Fruit fly (Drosophila melanogaster) whole organism, prepupa: ENCODE measurements around the gene Usp16-45.
A peak's percentile ranks its signal among the peaks of the same experiment; 100 is the strongest.

Source experiments
- CG10631 ChIP-seq: fragments of 200-800 bp; sonication (Bioruptor generic); optimal IDR thresholded peaks from 2 replicates; lab custom pipeline; 2016; ENCODE audit warnings: missing biosample characterization, missing genetic modification characterization
- CG10669 ChIP-seq: fragments of 200-800 bp; sonication (Bioruptor generic); optimal IDR thresholded peaks from 3 replicates; lab custom pipeline; 2018; ENCODE audit warnings: missing biosample characterization, mild to moderate bottlenecking, missing genetic modification characterization, moderate library complexity
- CG15336 ChIP-seq: fragments of 200-800 bp; sonication (Bioruptor generic); IDR thresholded peaks from 2 replicates; pipeline ENCODE4 v1.3.6; 2022; ENCODE audit warnings: missing biosample characterization, missing genetic modification characterization
- CG1621 ChIP-seq: fragments of 200-800 bp; sonication (Bioruptor generic); optimal IDR thresholded peaks from 3 replicates; lab custom pipeline; 2018; ENCODE audit warnings: missing biosample characterization, mild to moderate bottlenecking, missing genetic modification characterization
- CG16779 ChIP-seq: fragments of 200-800 bp; sonication (Bioruptor generic); optimal IDR thresholded peaks from 3 replicates; lab custom pipeline; 2017; ENCODE audit warnings: missing biosample characterization, mild to moderate bottlenecking, missing genetic modification characterization
- CG32006 ChIP-seq: fragments of 200-800 bp; sonication (Bioruptor generic); optimal IDR thresholded peaks from 3 replicates; lab custom pipeline; 2017; ENCODE audit warnings: missing biosample characterization, mild to moderate bottlenecking, missing genetic modification characterization
- CG34406 ChIP-seq: fragments of 200-800 bp; sonication (Bioruptor generic); optimal IDR thresholded peaks from 3 replicates; lab custom pipeline; 2016; ENCODE audit warnings: missing biosample characterization, missing genetic modification characterization
- CG3919 ChIP-seq: fragments of 200-800 bp; sonication (Bioruptor generic); optimal IDR thresholded peaks from 3 replicates; lab custom pipeline; 2016; ENCODE audit warnings: missing biosample characterization, missing genetic modification characterization
- CG4318 ChIP-seq: fragments of 200-800 bp; sonication (Bioruptor generic); optimal IDR thresholded peaks from 3 replicates; lab custom pipeline; 2017; ENCODE audit warnings: missing biosample characterization, mild to moderate bottlenecking, missing genetic modification characterization
- CG6163 ChIP-seq: fragments of 200-800 bp; sonication (Bioruptor generic); IDR thresholded peaks from 3 replicates; pipeline ENCODE4 v1.3.6; 2022; ENCODE audit warnings: missing biosample characterization, missing genetic modification characterization
- CG6276 ChIP-seq: fragments of 200-800 bp; sonication (Bioruptor generic); optimal IDR thresholded peaks from 2 replicates; lab custom pipeline; 2017; ENCODE audit warnings: missing biosample characterization, mild to moderate bottlenecking, missing genetic modification characterization
- CG6792 ChIP-seq: fragments of 200-800 bp; sonication (Bioruptor generic); optimal IDR thresholded peaks from 3 replicates; lab custom pipeline; 2016; ENCODE audit warnings: missing biosample characterization, missing genetic modification characterization
- CG6854 ChIP-seq: fragments of 200-800 bp; sonication (Bioruptor generic); optimal IDR thresholded peaks from 2 replicates; lab custom pipeline; 2017; ENCODE audit warnings: missing biosample characterization, mild to moderate bottlenecking, missing genetic modification characterization
- CG8119 ChIP-seq: fragments of 200-800 bp; sonication (Bioruptor generic); IDR thresholded peaks from 3 replicates; pipeline ENCODE4 v1.3.6; 2022; ENCODE audit warnings: missing biosample characterization, missing genetic modification characterization
- CG8319 ChIP-seq: fragments of 200-800 bp; sonication (Bioruptor generic); optimal IDR thresholded peaks from 3 replicates; lab custom pipeline; 2016; ENCODE audit warnings: missing biosample characterization, missing genetic modification characterization
- CG9139 ChIP-seq: fragments of 200-800 bp; sonication (Bioruptor generic); optimal IDR thresholded peaks from 3 replicates; lab custom pipeline; 2017; ENCODE audit warnings: missing biosample characterization, mild to moderate bottlenecking, missing genetic modification characterization
- Eip78C ChIP-seq: fragments of 200-800 bp; sonication (Bioruptor generic); peaks from one replicate; lab custom pipeline; 2016; ENCODE audit warnings: missing biosample characterization, missing genetic modification characterization
- Eip93F ChIP-seq: fragments of 200-800 bp; sonication (Bioruptor generic); optimal IDR thresholded peaks from 2 replicates; lab custom pipeline; 2016; ENCODE audit warnings: missing biosample characterization, mild to moderate bottlenecking, missing genetic modification characterization
- Hr38 ChIP-seq: sonication (Bioruptor generic); optimal IDR thresholded peaks from 2 replicates; lab custom pipeline; 2016; ENCODE audit warnings: missing biosample characterization, missing genetic modification characterization
- Hr4 ChIP-seq: fragments of 200-800 bp; sonication (Bioruptor generic); optimal IDR thresholded peaks from 3 replicates; lab custom pipeline; 2016; ENCODE audit warnings: missing biosample characterization, missing genetic modification characterization
- OdsH ChIP-seq: fragments of 200-800 bp; sonication (Bioruptor generic); optimal IDR thresholded peaks from 3 replicates; lab custom pipeline; 2016; ENCODE audit warnings: missing biosample characterization, missing genetic modification characterization
- Smox ChIP-seq: fragments of 200-800 bp; sonication (Bioruptor generic); optimal IDR thresholded peaks from 3 replicates; lab custom pipeline; 2016; ENCODE audit warnings: missing biosample characterization, missing genetic modification characterization
- Sox102F ChIP-seq: fragments of 200-800 bp; sonication (Bioruptor generic); optimal IDR thresholded peaks from 2 replicates; lab custom pipeline; 2016; ENCODE audit warnings: missing biosample characterization, mild to moderate bottlenecking, missing genetic modification characterization
- Sox15 ChIP-seq: fragments of 200-800 bp; sonication (Bioruptor generic); optimal IDR thresholded peaks from 3 replicates; lab custom pipeline; 2016; ENCODE audit warnings: missing biosample characterization, missing genetic modification characterization
- achi ChIP-seq: fragments of 200-800 bp; sonication (Bioruptor generic); optimal IDR thresholded peaks from 3 replicates; lab custom pipeline; 2016; ENCODE audit warnings: missing biosample characterization, missing genetic modification characterization
- cyc ChIP-seq: fragments of 200-800 bp; sonication (Bioruptor generic); optimal IDR thresholded peaks from 3 replicates; lab custom pipeline; 2016; ENCODE audit warnings: missing biosample characterization, missing genetic modification characterization
- dac ChIP-seq: fragments of 200-800 bp; sonication (Bioruptor generic); optimal IDR thresholded peaks from 2 replicates; lab custom pipeline; 2017; ENCODE audit warnings: missing biosample characterization, mild to moderate bottlenecking, missing genetic modification characterization
- dsx ChIP-seq: fragments of 200-800 bp; optimal IDR thresholded peaks from 3 replicates; lab custom pipeline; 2019; ENCODE audit warnings: missing biosample characterization, mild to moderate bottlenecking, missing genetic modification characterization, moderate library complexity; ENCODE audit not compliant: poor library complexity, severe bottlenecking
- eg ChIP-seq: fragments of 200-800 bp; sonication (Bioruptor generic); IDR thresholded peaks from 3 replicates; pipeline ENCODE4 v1.3.6; 2022; ENCODE audit warnings: missing biosample characterization, missing genetic modification characterization
- fd59A ChIP-seq: fragments of 200-800 bp; sonication (Bioruptor generic); optimal IDR thresholded peaks from 2 replicates; lab custom pipeline; 2017; ENCODE audit warnings: missing biosample characterization, mild to moderate bottlenecking, missing genetic modification characterization, missing genetic modification reagents
- fkh ChIP-seq: fragments of 200-800 bp; sonication (Bioruptor generic); optimal IDR thresholded peaks from 3 replicates; lab custom pipeline; 2017; ENCODE audit warnings: missing biosample characterization, mild to moderate bottlenecking, missing genetic modification characterization, moderate library complexity
- lz ChIP-seq: fragments of 200-800 bp; sonication (Bioruptor generic); optimal IDR thresholded peaks from 3 replicates; lab custom pipeline; 2016; ENCODE audit warnings: missing biosample characterization, missing genetic modification characterization
- net ChIP-seq: fragments of 200-800 bp; sonication (Bioruptor generic); optimal IDR thresholded peaks from 3 replicates; lab custom pipeline; 2016; ENCODE audit warnings: missing biosample characterization, missing genetic modification characterization
- pdm3 ChIP-seq: fragments of 200-800 bp; sonication (Bioruptor generic); optimal IDR thresholded peaks from 3 replicates; lab custom pipeline; 2016; ENCODE audit warnings: missing biosample characterization, missing genetic modification characterization
- spab ChIP-seq: fragments of 200-800 bp; sonication (Bioruptor generic); optimal IDR thresholded peaks from 2 replicates; lab custom pipeline; 2017; ENCODE audit warnings: missing biosample characterization, mild to moderate bottlenecking, missing genetic modification characterization, missing genetic modification reagents
- topi ChIP-seq: fragments of 200-800 bp; sonication (Bioruptor generic); optimal IDR thresholded peaks from 3 replicates; lab custom pipeline; 2016; ENCODE audit warnings: missing biosample characterization, missing genetic modification characterization
- vri ChIP-seq: fragments of 200-800 bp; sonication (Bioruptor generic); optimal IDR thresholded peaks from 3 replicates; lab custom pipeline; 2016; ENCODE audit warnings: missing biosample characterization, mild to moderate bottlenecking, missing genetic modification characterization

The Usp16-45 gene

dm6 chrX:5429778-5430576 lies 8.6 kb downstream of the Usp16-45 start (continued):
- TF ChIP-seq CG32006 (peak; percentile 93), Sox102F (GFP tag; lab: Kevin White, UChicago) (peak; percentile 88), CG4318 (peak; percentile 86), achi (GFP tag; lab: Kevin White, UChicago) (peak; percentile 91), CG8119 (GFP tag; lab: Robert Waterston, UW) (peak; percentile 90), Hr38 (GFP tag; lab: Kevin White, UChicago) (no peak), CG6854 (peak; percentile 83), Sox15 (peak; percentile 90), CG8319 (peak; percentile 82), CG6163 (GFP tag; lab: Robert Waterston, UW) (peak; percentile 79; the same call in 2 of the 3 replicates), CG6276 (peak; percentile 86), CG3919 (GFP tag; lab: Kevin White, UChicago) (peak; percentile 90), spab (GFP tag; lab: Kevin White, UChicago) (peak; percentile 81), dsx (GFP tag; lab: Kevin White, UChicago) (peak; percentile 80), Smox (peak; percentile 90), vri (GFP tag; lab: Kevin White, UChicago) (peak; percentile 84), fkh (GFP tag; lab: Kevin White, UChicago) (peak; percentile 60), pdm3 (GFP tag; lab: Kevin White, UChicago) (peak; percentile 94), Hr4 (peak; percentile 89), cyc (GFP tag; lab: Kevin White, UChicago) (peak; percentile 92), CG15336 (GFP tag; lab: Robert Waterston, UW) (peak; percentile 88), Eip93F (GFP tag; lab: Kevin White, UChicago) (peak; percentile 65), Eip78C (peak; percentile 98), CG10631 (peak; percentile 92), OdsH (peak; percentile 93), CG16779 (tag; lab: Kevin White, UChicago) (peak; percentile 82), CG1621 (tag; lab: Kevin White, UChicago) (peak; percentile 78), CG9139 (peak; percentile 77), CG6792 (GFP tag; lab: Kevin White, UChicago) (peak; percentile 91), CG34406 (GFP tag; lab: Kevin White, UChicago) (peak; percentile 89), dac (GFP tag; lab: Kevin White, UChicago) (peak; percentile 84), net (GFP tag; lab: Kevin White, UChicago) (peak; percentile 89), lz (peak; percentile 94), topi (GFP tag; lab: Kevin White, UChicago) (peak; percentile 93), fd59A (GFP tag; lab: Kevin White, UChicago) (peak; percentile 85), CG10669 (GFP tag; lab: Kevin White, UChicago) (peak; percentile 89)

- no peak for TF ChIP-seq dac (GFP tag; lab: Kevin White, UChicago)
- peak; percentile 27 for TF ChIP-seq Eip78C
Measured at dm6 chrX:5432635-5433482, 11.5 kb downstream of the Usp16-45 start.

dm6 chrX:5446404-5446803 lies 25.1 kb downstream of the Usp16-45 start, which contains the start of gene SPR:
SPR (plus strand) TSS chrX:5446656.
- TF ChIP-seq Eip78C (no peak), eg (GFP tag; lab: Robert Waterston, UW) (0 out of 3 replicates have a peak, but pooled peaks have one; percentile 25)
